Worm (Caenorhabditis elegans): ENCODE data around the gene T03G6.7.

DNA sequence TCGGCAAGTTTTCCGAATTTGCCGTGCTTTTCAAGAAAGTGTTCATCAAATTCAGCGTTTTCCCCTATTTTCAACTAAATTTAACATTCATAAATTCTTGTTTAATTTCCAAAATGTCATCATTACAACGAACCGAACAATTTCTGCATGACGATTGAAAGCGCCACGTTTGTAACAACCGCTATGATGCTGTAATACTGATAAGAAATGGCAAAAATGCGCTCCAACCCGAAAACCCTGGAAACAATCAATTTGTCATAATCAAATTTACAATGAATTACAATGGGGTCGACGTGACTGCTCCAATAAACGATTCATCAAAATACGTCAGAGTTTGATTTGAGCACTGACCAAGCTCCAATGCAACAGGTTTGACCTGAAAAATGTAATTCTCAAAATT is 49.2 kb upstream of the T03G6.7 start:
- TF ChIP-seq hrde-1 (tag; optimal IDR thresholded peaks at IDR 0.05; ENCODE audit: borderline replicate concordance) (no peak), dpl-1 (GFP tag; optimal IDR thresholded peaks at IDR 0.05) (no peak), pha-4 (tag; optimal IDR thresholded peaks at IDR 0.05) (no peak), snpc-4 (GFP tag; optimal IDR thresholded peaks at IDR 0.05) (no peak), snpc-4 (tag; optimal IDR thresholded peaks at IDR 0.05) (no peak), ama-1 (optimal IDR thresholded peaks at IDR 0.05) (no peak), ama-1 (GFP tag; optimal IDR thresholded peaks at IDR 0.05) (no peak), F39B2.1 (GFP tag; IDR thresholded peaks at IDR 0.05) (no peak), K11D2.4 (GFP tag; IDR thresholded peaks at IDR 0.05) (no peak), pbrm-1 (GFP tag; IDR thresholded peaks at IDR 0.05) (no peak), unc-62 (GFP tag; optimal IDR thresholded peaks at IDR 0.05) (no peak), attf-3 (GFP tag; conservative IDR thresholded peaks at IDR 0.05) (no peak), zfh-2 (GFP tag; conservative IDR thresholded peaks at IDR 0.05) (no peak)

Data from whole organism, young adult.